Fruit fly (Drosophila melanogaster): Measurements from ENCODE around the gene cDIP.

cDIP gene

dm6 chr3R:21161042-21161532, at the start of gene cDIP:
Gene cDIP (minus strand): TSS chr3R:21161092.
- no peak for TF ChIP-seq lola (GFP tag; optimal IDR thresholded peaks at IDR 0.05)
- TF ChIP-seq tai (GFP tag; optimal IDR thresholded peaks at IDR 0.05), result no peak

DNA sequence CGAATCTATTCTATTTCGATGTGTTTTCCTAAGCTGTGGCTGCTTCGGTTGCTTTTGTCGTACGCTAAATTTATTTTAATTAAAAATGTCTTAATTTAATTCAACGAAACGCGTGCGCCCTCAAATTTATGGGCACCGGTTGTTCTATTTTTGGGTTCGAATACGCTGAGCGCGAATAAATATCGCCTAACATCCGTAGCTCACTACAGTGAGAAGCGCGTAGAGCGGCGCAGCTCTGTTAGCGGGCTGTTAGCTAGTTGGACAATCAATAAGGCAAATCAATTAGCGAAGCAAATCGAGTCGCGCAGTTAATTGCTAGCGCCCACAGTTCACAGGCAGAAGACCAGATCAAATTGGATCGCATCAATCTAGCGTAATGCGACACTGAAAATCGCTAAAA, 49.2 kb upstream of the cDIP start:
- TF ChIP-seq sage (GFP tag; optimal IDR thresholded peaks at IDR 0.05) (no peak), lola (GFP tag; optimal IDR thresholded peaks at IDR 0.05) (no peak), Rel (GFP tag; optimal IDR thresholded peaks at IDR 0.05) (no peak), Rel (tag; optimal IDR thresholded peaks at IDR 0.05) (no peak), rgr (GFP tag; optimal IDR thresholded peaks at IDR 0.05) (no peak), pan (optimal IDR thresholded peaks at IDR 0.05) (no peak), CG32264 (GFP tag; optimal IDR thresholded peaks at IDR 0.05) (no peak), Dif (GFP tag; optimal IDR thresholded peaks at IDR 0.05; ENCODE audit: partially characterized antibody) (no peak), ey (GFP tag; optimal IDR thresholded peaks at IDR 0.05) (no peak)

dm6 chr3R:21206802-21207238, 45.9 kb upstream of the cDIP start:
- no peak for TF ChIP-seq Hnf4 (GFP tag; optimal IDR thresholded peaks at IDR 0.05)
- TF ChIP-seq Rel (GFP tag; optimal IDR thresholded peaks at IDR 0.05), result no peak
- TF ChIP-seq Rel (tag; optimal IDR thresholded peaks at IDR 0.05), result no peak
- no peak for TF ChIP-seq OdsH (GFP tag; optimal IDR thresholded peaks at IDR 0.05)
- no peak for TF ChIP-seq h (GFP tag; optimal IDR thresholded peaks at IDR 0.05)
- no peak for TF ChIP-seq Sp1 (GFP tag; optimal IDR thresholded peaks at IDR 0.05)
- TF ChIP-seq Hr83 (GFP tag; optimal IDR thresholded peaks at IDR 0.05; ENCODE audit: poor library complexity, severe bottlenecking), result no peak
- TF ChIP-seq psq (GFP tag; optimal IDR thresholded peaks at IDR 0.05), result no peak
- no peak for TF ChIP-seq fru (GFP tag; optimal IDR thresholded peaks at IDR 0.05)
- no peak for TF ChIP-seq Jra (GFP tag; optimal IDR thresholded peaks at IDR 0.05)
- TF ChIP-seq lola (GFP tag; optimal IDR thresholded peaks at IDR 0.05), result no peak
- TF ChIP-seq jim (GFP tag; optimal IDR thresholded peaks at IDR 0.05), result no peak
- TF ChIP-seq CrebA (GFP tag; optimal IDR thresholded peaks at IDR 0.05; ENCODE audit: borderline replicate concordance), result no peak
- TF ChIP-seq brk (GFP tag; optimal IDR thresholded peaks at IDR 0.05), result no peak
- TF ChIP-seq N (GFP tag; optimal IDR thresholded peaks at IDR 0.05), result no peak
- no peak for TF ChIP-seq Hr78 (GFP tag; optimal IDR thresholded peaks at IDR 0.05)
- TF ChIP-seq CG9705 (GFP tag; optimal IDR thresholded peaks at IDR 0.05), result no peak
- TF ChIP-seq dmrt93B (GFP tag; optimal IDR thresholded peaks at IDR 0.05), result no peak
- TF ChIP-seq sage (GFP tag; optimal IDR thresholded peaks at IDR 0.05), result no peak
- no peak for TF ChIP-seq Dif (GFP tag; optimal IDR thresholded peaks at IDR 0.05; ENCODE audit: partially characterized antibody)
- TF ChIP-seq tai (GFP tag; optimal IDR thresholded peaks at IDR 0.05), result no peak

dm6 chr3R:21206327-21206728, 45.4 kb upstream of the cDIP start:
- TF ChIP-seq foxo (GFP tag; optimal IDR thresholded peaks at IDR 0.05), result peak in 1 of 2 experiments; percentile 8
- no peak for TF ChIP-seq rgr (GFP tag; optimal IDR thresholded peaks at IDR 0.05)
- TF ChIP-seq Vsx2 (GFP tag; optimal IDR thresholded peaks at IDR 0.05; ENCODE audit: partially characterized antibody), result peak; percentile 24

dm6 chr3R:21205680-21206326, 44.9 kb upstream of the cDIP start:
- TF ChIP-seq Dfd (GFP tag; optimal IDR thresholded peaks at IDR 0.05) (peak; percentile 26), Sp1 (GFP tag; optimal IDR thresholded peaks at IDR 0.05) (peak; percentile 14), brk (GFP tag; optimal IDR thresholded peaks at IDR 0.05) (no peak), GATAd (GFP tag; optimal IDR thresholded peaks at IDR 0.05) (no peak), tai (GFP tag; optimal IDR thresholded peaks at IDR 0.05) (no peak), Mio (GFP tag; optimal IDR thresholded peaks at IDR 0.05) (no peak), rgr (GFP tag; optimal IDR thresholded peaks at IDR 0.05) (peak; percentile 31), Hr78 (GFP tag; optimal IDR thresholded peaks at IDR 0.05) (no peak), dmrt93B (GFP tag; optimal IDR thresholded peaks at IDR 0.05) (no peak), pan (optimal IDR thresholded peaks at IDR 0.05) (no peak), ey (GFP tag; optimal IDR thresholded peaks at IDR 0.05) (peak; percentile 10), dl (GFP tag; optimal IDR thresholded peaks at IDR 0.05; ENCODE audit: insufficient read depth in 1 of 2, partially characterized antibody in 2 of 2) (no peak), Jra (GFP tag; optimal IDR thresholded peaks at IDR 0.05) (no peak), Myc (optimal IDR thresholded peaks at IDR 0.05) (no peak), HLH106 (tag; optimal IDR thresholded peaks at IDR 0.05) (peak; percentile 31), usp (GFP tag; optimal IDR thresholded peaks at IDR 0.05) (no peak), jim (GFP tag; optimal IDR thresholded peaks at IDR 0.05) (no peak), Hr83 (GFP tag; optimal IDR thresholded peaks at IDR 0.05; ENCODE audit: poor library complexity, severe bottlenecking) (no peak), Abd-B (GFP tag; optimal IDR thresholded peaks at IDR 0.05) (no peak), OdsH (GFP tag; optimal IDR thresholded peaks at IDR 0.05) (no peak), lola (GFP tag; optimal IDR thresholded peaks at IDR 0.05) (no peak), fru (GFP tag; optimal IDR thresholded peaks at IDR 0.05) (peak; percentile 33), foxo (GFP tag; optimal IDR thresholded peaks at IDR 0.05) (peak in 1 of 2 experiments; percentile 36), CrebA (GFP tag; optimal IDR thresholded peaks at IDR 0.05; ENCODE audit: borderline replicate concordance) (no peak), sage (GFP tag; optimal IDR thresholded peaks at IDR 0.05) (peak; percentile 28), N (GFP tag; optimal IDR thresholded peaks at IDR 0.05) (no peak), Dif (GFP tag; optimal IDR thresholded peaks at IDR 0.05; ENCODE audit: partially characterized antibody) (peak; percentile 21), dsf (GFP tag; optimal IDR thresholded peaks at IDR 0.05; ENCODE audit: borderline replicate concordance) (no peak), CG9705 (GFP tag; optimal IDR thresholded peaks at IDR 0.05) (no peak), Rel (GFP tag; optimal IDR thresholded peaks at IDR 0.05) (no peak), Rel (tag; optimal IDR thresholded peaks at IDR 0.05) (no peak), Vsx2 (GFP tag; optimal IDR thresholded peaks at IDR 0.05; ENCODE audit: partially characterized antibody) (no peak), h (GFP tag; optimal IDR thresholded peaks at IDR 0.05) (peak; percentile 39), Hnf4 (GFP tag; optimal IDR thresholded peaks at IDR 0.05) (no peak), CG32264 (GFP tag; optimal IDR thresholded peaks at IDR 0.05) (no peak)
